Fruit fly (Drosophila melanogaster): ENCODE measurements around the gene miple2.

miple2 gene

dm6 chr3L:270760-271500 lies at the start of gene miple2:
Gene miple2 (plus strand): TSS chr3L:271200.
- TF ChIP-seq ss (GFP tag; optimal IDR thresholded peaks at IDR 0.05) (peak; percentile 64 to 70), lz (GFP tag; optimal IDR thresholded peaks at IDR 0.05) (peak; percentile 59), CG6276 (GFP tag; optimal IDR thresholded peaks at IDR 0.05) (peak; percentile 61), svp (GFP tag) (no peak), CG6808 (GFP tag; optimal IDR thresholded peaks at IDR 0.05) (peak; percentile 41), CG11902 (GFP tag; optimal IDR thresholded peaks at IDR 0.05) (no peak), Hr38 (GFP tag; optimal IDR thresholded peaks at IDR 0.05) (no peak), Eip93F (GFP tag; optimal IDR thresholded peaks at IDR 0.05) (no peak), salr (GFP tag; optimal IDR thresholded peaks at IDR 0.05) (peak in 1 of 2 experiments; percentile 78), CG7368 (GFP tag; optimal IDR thresholded peaks at IDR 0.05) (peak; percentile 12), net (GFP tag; optimal IDR thresholded peaks at IDR 0.05) (peak; percentile 50), CG6163 (GFP tag; IDR thresholded peaks at IDR 0.05) (peak; percentile 56; the same call in 2 of the 3 replicates), Eip75B (GFP tag; optimal IDR thresholded peaks at IDR 0.05) (peak; percentile 69), CG1621 (tag; optimal IDR thresholded peaks at IDR 0.05) (peak; percentile 9), CG10631 (GFP tag; optimal IDR thresholded peaks at IDR 0.05) (peak; percentile 76), CG10669 (GFP tag; optimal IDR thresholded peaks at IDR 0.05) (peak; percentile 66), Sox102F (GFP tag; optimal IDR thresholded peaks at IDR 0.05) (peak; percentile 64), CG16779 (tag; optimal IDR thresholded peaks at IDR 0.05) (peak; percentile 43), Smox (GFP tag; optimal IDR thresholded peaks at IDR 0.05) (peak; percentile 73), Hr4 (GFP tag; optimal IDR thresholded peaks at IDR 0.05) (peak; percentile 76), CG3032 (tag; optimal IDR thresholded peaks at IDR 0.05) (peak; percentile 62), Met (GFP tag; optimal IDR thresholded peaks at IDR 0.05) (peak; percentile 66), fd85E (GFP tag; optimal IDR thresholded peaks at IDR 0.05) (no peak), OdsH (GFP tag; optimal IDR thresholded peaks at IDR 0.05) (peak; percentile 61), esn (GFP tag; optimal IDR thresholded peaks at IDR 0.05) (peak; percentile 74), CG11762 (GFP tag; optimal IDR thresholded peaks at IDR 0.05; ENCODE audit: insufficient read depth) (peak; percentile 67), cyc (GFP tag; optimal IDR thresholded peaks at IDR 0.05) (peak; percentile 52), dac (GFP tag; optimal IDR thresholded peaks at IDR 0.05) (peak; percentile 21), CG6854 (GFP tag; optimal IDR thresholded peaks at IDR 0.05) (peak; percentile 12), Ets21C (GFP tag; optimal IDR thresholded peaks at IDR 0.05) (peak; percentile 45), pdm3 (GFP tag; optimal IDR thresholded peaks at IDR 0.05) (peak; percentile 74), fkh (GFP tag; optimal IDR thresholded peaks at IDR 0.05) (peak; percentile 97), Sox14 (GFP tag; optimal IDR thresholded peaks at IDR 0.05) (peak; percentile 84), Hr39 (GFP tag; optimal IDR thresholded peaks at IDR 0.05) (peak; percentile 56), Blimp-1 (GFP tag; optimal IDR thresholded peaks at IDR 0.05) (peak; percentile 16), CG8632 (GFP tag; optimal IDR thresholded peaks at IDR 0.05) (peak; percentile 59), Gug (GFP tag; IDR thresholded peaks at IDR 0.05) (no peak), Sox15 (GFP tag; optimal IDR thresholded peaks at IDR 0.05) (no peak), CG8119 (GFP tag; IDR thresholded peaks at IDR 0.05) (peak; percentile 44; the same call in 2 of the 3 replicates), CG34406 (GFP tag; optimal IDR thresholded peaks at IDR 0.05) (peak; percentile 7), CG4318 (GFP tag; optimal IDR thresholded peaks at IDR 0.05) (no peak), CG15336 (GFP tag; IDR thresholded peaks at IDR 0.05) (peak; percentile 48; the same call in 1 of the 2 replicates), CG32006 (GFP tag; optimal IDR thresholded peaks at IDR 0.05) (peak; percentile 86), CG6792 (GFP tag; optimal IDR thresholded peaks at IDR 0.05) (peak; percentile 62), eg (GFP tag; IDR thresholded peaks at IDR 0.05) (peak; percentile 57; the same call in 2 of the 3 replicates), Ets96B (tag; optimal IDR thresholded peaks at IDR 0.05) (peak; percentile 69), Lpt (GFP tag; optimal IDR thresholded peaks at IDR 0.05) (peak; percentile 60), fd59A (GFP tag; optimal IDR thresholded peaks at IDR 0.05) (peak; percentile 67), dsx (GFP tag; optimal IDR thresholded peaks at IDR 0.05; ENCODE audit: poor library complexity, severe bottlenecking) (peak; percentile 11), CG11294 (GFP tag; IDR thresholded peaks at IDR 0.05) (no peak)
